Worm (Caenorhabditis elegans) whole organism, L2 larva: ENCODE results near the gene ddb-1.

Source experiments
- C34F6.9 ChIP-seq: fragments of 150-350 bp; optimal IDR thresholded peaks from 2 replicates; lab custom pipeline; 2014; ENCODE audit warnings: missing biosample characterization, missing genetic modification characterization
- F13H6.1 ChIP-seq: sonication (generic microtip); optimal IDR thresholded peaks from 2 replicates; lab custom pipeline; 2016; ENCODE audit warnings: missing genetic modification characterization, missing compliant biosample characterization
- R02D3.7 ChIP-seq: fragments of 150-350 bp; optimal IDR thresholded peaks from 2 replicates; lab custom pipeline; 2014; ENCODE audit warnings: missing biosample characterization, missing genetic modification characterization
- Y55F3AM.14 ChIP-seq: fragments of 200-800 bp; sonication (Bioruptor generic); optimal IDR thresholded peaks from 2 replicates; lab custom pipeline; 2018; ENCODE audit warnings: mild to moderate bottlenecking, missing genetic modification characterization, missing compliant biosample characterization
- alr-1 ChIP-seq: fragments of 150-350 bp; optimal IDR thresholded peaks from 2 replicates; lab custom pipeline; 2014; ENCODE audit warnings: missing biosample characterization, missing genetic modification characterization
- ama-1 ChIP-seq: fragments of 150-350 bp; optimal IDR thresholded peaks from 2 replicates; lab custom pipeline; 2018; ENCODE audit warnings: inconsistent platforms
- blmp-1 ChIP-seq: sonication (generic microtip); optimal IDR thresholded peaks from 2 replicates; lab custom pipeline; 2017; ENCODE audit warnings: missing genetic modification characterization, mild to moderate bottlenecking, missing compliant biosample characterization, antibody characterized with exemption, moderate library complexity; ENCODE audit not compliant: insufficient read depth
- ceh-16 ChIP-seq: fragments of 150-350 bp; optimal IDR thresholded peaks from 2 replicates; lab custom pipeline; 2014; ENCODE audit warnings: missing biosample characterization, missing genetic modification characterization
- ceh-82 ChIP-seq: fragments of 150-350 bp; optimal IDR thresholded peaks from 2 replicates; lab custom pipeline; 2014; ENCODE audit warnings: missing biosample characterization, missing genetic modification characterization
- crh-2 ChIP-seq: sonication (generic microtip); optimal IDR thresholded peaks from 2 replicates; lab custom pipeline; 2017; ENCODE audit warnings: missing biosample characterization, missing genetic modification characterization
- egl-27 ChIP-seq: sonication (generic microtip); optimal IDR thresholded peaks from 3 replicates; lab custom pipeline; 2017; ENCODE audit warnings: missing biosample characterization, missing genetic modification reagents, missing genetic modification characterization
- elt-1 ChIP-seq: fragments of 150-350 bp; optimal IDR thresholded peaks from 2 replicates; lab custom pipeline; 2014; ENCODE audit warnings: missing biosample characterization, missing genetic modification characterization
- fos-1 ChIP-seq: fragments of 150-350 bp; optimal IDR thresholded peaks from 2 replicates; lab custom pipeline; 2014; ENCODE audit warnings: missing biosample characterization, missing genetic modification characterization
- gmeb-1 ChIP-seq: fragments of 150-350 bp; optimal IDR thresholded peaks from 2 replicates; lab custom pipeline; 2014; ENCODE audit warnings: missing biosample characterization, missing genetic modification characterization
- lin-11 ChIP-seq: fragments of 150-350 bp; sonication (generic microtip); optimal IDR thresholded peaks from 2 replicates; lab custom pipeline; 2014; ENCODE audit warnings: missing biosample characterization, missing genetic modification characterization, inconsistent platforms, mixed read lengths
- lin-13 ChIP-seq: fragments of 150-350 bp; optimal IDR thresholded peaks from 2 replicates; lab custom pipeline; 2014; ENCODE audit warnings: missing biosample characterization, missing genetic modification reagents, missing genetic modification characterization
- lin-39 ChIP-seq: fragments of 150-350 bp; optimal IDR thresholded peaks from 2 replicates; lab custom pipeline; 2014; ENCODE audit warnings: missing biosample characterization, missing genetic modification reagents, missing genetic modification characterization
- lsy-2 ChIP-seq, 2 experiments: fragments of 150-350 bp in 1 of 2; sonication (generic microtip) in 1 of 2; optimal IDR thresholded peaks; 2 replicates each; lab custom pipeline; 2014 to 2017; ENCODE audit warnings: missing biosample characterization in 2 of 2, missing genetic modification characterization in 2 of 2
- nhr-11 ChIP-seq: fragments of 150-350 bp; optimal IDR thresholded peaks from 2 replicates; lab custom pipeline; 2014; ENCODE audit warnings: missing biosample characterization, missing genetic modification characterization
- nhr-12 ChIP-seq: fragments of 150-350 bp; optimal IDR thresholded peaks from 2 replicates; lab custom pipeline; 2014; ENCODE audit warnings: missing biosample characterization, missing genetic modification characterization
- nhr-129 ChIP-seq: fragments of 150-350 bp; optimal IDR thresholded peaks from 2 replicates; lab custom pipeline; 2014; ENCODE audit warnings: missing biosample characterization, missing genetic modification characterization
- nhr-21 ChIP-seq: fragments of 150-350 bp; optimal IDR thresholded peaks from 2 replicates; lab custom pipeline; 2014; ENCODE audit warnings: missing biosample characterization, missing genetic modification characterization
- nhr-23 ChIP-seq: fragments of 150-350 bp; optimal IDR thresholded peaks from 2 replicates; lab custom pipeline; 2014; ENCODE audit warnings: missing biosample characterization, missing genetic modification reagents, missing genetic modification characterization
- nhr-237 ChIP-seq: fragments of 150-350 bp; optimal IDR thresholded peaks from 2 replicates; lab custom pipeline; 2014; ENCODE audit warnings: missing biosample characterization, missing genetic modification characterization
- nhr-25 ChIP-seq: fragments of 150-350 bp; sonication (generic microtip); optimal IDR thresholded peaks from 3 replicates; lab custom pipeline; 2014; ENCODE audit warnings: missing biosample characterization, missing genetic modification characterization
- nhr-6 ChIP-seq: fragments of 150-350 bp; optimal IDR thresholded peaks from 2 replicates; lab custom pipeline; 2014; ENCODE audit warnings: missing biosample characterization, missing genetic modification characterization
- sem-4 ChIP-seq: fragments of 150-350 bp; optimal IDR thresholded peaks from 2 replicates; lab custom pipeline; 2014; ENCODE audit warnings: missing biosample characterization, missing genetic modification reagents, missing genetic modification characterization
- skn-1 ChIP-seq: sonication (generic microtip); optimal IDR thresholded peaks from 2 replicates; lab custom pipeline; 2017; ENCODE audit warnings: missing biosample characterization, missing genetic modification characterization
- sma-9 ChIP-seq, 2 experiments: fragments of 150-350 bp in 1 of 2; sonication (generic microtip) in 1 of 2; optimal IDR thresholded peaks; 2 replicates each; lab custom pipeline; 2014 to 2016; ENCODE audit warnings: missing genetic modification characterization in 2 of 2, mild to moderate bottlenecking in 1 of 2, missing biosample characterization in 1 of 2, missing compliant biosample characterization in 1 of 2, missing genetic modification reagents in 1 of 2, moderate library complexity in 1 of 2
- snpc-4 ChIP-seq: fragments of 150-350 bp; optimal IDR thresholded peaks from 2 replicates; lab custom pipeline; 2014; ENCODE audit warnings: missing biosample characterization, missing genetic modification characterization
- unc-39 ChIP-seq: fragments of 150-350 bp; optimal IDR thresholded peaks from 2 replicates; lab custom pipeline; 2014; ENCODE audit warnings: missing biosample characterization, missing genetic modification characterization
- unc-55 ChIP-seq: fragments of 150-350 bp; sonication (generic microtip); optimal IDR thresholded peaks from 3 replicates; lab custom pipeline; 2014; ENCODE audit warnings: missing biosample characterization, missing genetic modification reagents, missing genetic modification characterization
- unc-62 ChIP-seq: fragments of 150-350 bp; optimal IDR thresholded peaks from 2 replicates; lab custom pipeline; 2014; ENCODE audit warnings: missing biosample characterization, missing genetic modification reagents, missing genetic modification characterization
- zag-1 ChIP-seq: fragments of 150-350 bp; optimal IDR thresholded peaks from 2 replicates; lab custom pipeline; 2014; ENCODE audit warnings: missing biosample characterization, missing genetic modification characterization
- ztf-1 ChIP-seq: fragments of 200-800 bp; sonication (Bioruptor generic); conservative IDR thresholded peaks from 2 replicates; pipeline ENCODE4 v1.3.6; 2022; ENCODE audit warnings: missing genetic modification characterization, missing compliant biosample characterization
- ztf-11 ChIP-seq: sonication (generic microtip); optimal IDR thresholded peaks from 2 replicates; lab custom pipeline; 2017; ENCODE audit warnings: missing biosample characterization, missing genetic modification characterization
- ztf-4 ChIP-seq: fragments of 150-350 bp; optimal IDR thresholded peaks from 2 replicates; lab custom pipeline; 2014; ENCODE audit warnings: missing biosample characterization, missing genetic modification characterization

The ddb-1 gene

DNA sequence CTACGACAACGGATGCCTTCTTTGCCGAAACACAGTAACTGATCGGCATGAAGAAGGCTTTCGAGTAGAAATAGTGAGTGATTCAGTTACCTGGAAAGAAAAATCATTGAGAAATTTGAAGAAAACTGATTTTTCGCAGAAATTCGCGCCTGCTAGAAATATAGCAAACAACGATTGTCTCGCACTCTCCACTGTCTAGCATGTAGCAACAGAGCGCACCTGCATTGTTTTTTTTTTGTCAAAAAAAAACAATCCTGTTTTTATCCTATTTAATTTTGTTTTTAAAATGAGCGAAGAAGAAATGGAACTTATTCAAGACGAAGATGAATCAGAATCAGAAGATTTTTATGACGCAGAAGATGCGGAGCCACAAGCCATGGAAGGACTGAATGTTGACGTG lies at the start of gene ddb-1, which contains the start of gene M18.6:
ddb-1 (minus strand) TSS at position 90 of the 400 bp plus-strand sequence.
M18.6 (plus strand) TSS at position 235 of the 400 bp plus-strand sequence.
- TF ChIP-seq ztf-11 (tag; lab: Kevin White, UChicago) (no peak), crh-2 (tag; lab: Kevin White, UChicago) (no peak), nhr-129 (peak; percentile 76), unc-55 (GFP tag; lab: Kevin White, UChicago) (peak; percentile 68), ceh-16 (tag; lab: Kevin White, UChicago) (no peak), R02D3.7 (no peak), Y55F3AM.14 (GFP tag; lab: Kevin White, UChicago) (no peak), C34F6.9 (tag; lab: Kevin White, UChicago) (peak; percentile 71), gmeb-1 (no peak), lin-13 (GFP tag; lab: Kevin White, UChicago) (no peak), ama-1 (lab: Kevin White, UChicago) (no peak), nhr-11 (tag; lab: Kevin White, UChicago) (no peak), sma-9 (GFP tag; optimal IDR thresholded peaks at IDR 0.05; lab: Kevin White, UChicago) (no peak), sma-9 (tag; optimal IDR thresholded peaks at IDR 0.05; lab: Kevin White, UChicago) (no peak), snpc-4 (tag; lab: Kevin White, UChicago) (no peak), egl-27 (tag; lab: Kevin White, UChicago) (no peak), lsy-2 (tag; optimal IDR thresholded peaks at IDR 0.05; lab: Kevin White, UChicago) (peak in 1 of 2 experiments; percentile 55)

ce11 chrIV:12167944-12168343 lies 47.0 kb upstream of the ddb-1 start, which contains the start of gene F20B10.3:
Gene F20B10.3 (plus strand): TSS chrIV:12168244.
- TF ChIP-seq alr-1 (no peak), F13H6.1 (tag; lab: Kevin White, UChicago) (no peak), fos-1 (tag; lab: Kevin White, UChicago) (no peak), lsy-2 (tag; optimal IDR thresholded peaks at IDR 0.05; lab: Kevin White, UChicago) (no peak), nhr-6 (tag; lab: Kevin White, UChicago) (no peak), elt-1 (tag; lab: Kevin White, UChicago) (no peak), unc-62 (GFP tag; lab: Kevin White, UChicago) (no peak), skn-1 (tag; lab: Kevin White, UChicago) (no peak), ztf-4 (tag; lab: Kevin White, UChicago) (no peak), sem-4 (tag; lab: Kevin White, UChicago) (no peak), snpc-4 (tag; lab: Kevin White, UChicago) (no peak), nhr-23 (no peak), unc-55 (GFP tag; lab: Kevin White, UChicago) (no peak), nhr-21 (tag; lab: Kevin White, UChicago) (no peak), lin-11 (tag; lab: Kevin White, UChicago) (no peak), gmeb-1 (no peak), ztf-1 (GFP tag; lab: Robert Waterston, UW) (no peak), lin-39 (no peak), crh-2 (tag; lab: Kevin White, UChicago) (no peak)

DNA sequence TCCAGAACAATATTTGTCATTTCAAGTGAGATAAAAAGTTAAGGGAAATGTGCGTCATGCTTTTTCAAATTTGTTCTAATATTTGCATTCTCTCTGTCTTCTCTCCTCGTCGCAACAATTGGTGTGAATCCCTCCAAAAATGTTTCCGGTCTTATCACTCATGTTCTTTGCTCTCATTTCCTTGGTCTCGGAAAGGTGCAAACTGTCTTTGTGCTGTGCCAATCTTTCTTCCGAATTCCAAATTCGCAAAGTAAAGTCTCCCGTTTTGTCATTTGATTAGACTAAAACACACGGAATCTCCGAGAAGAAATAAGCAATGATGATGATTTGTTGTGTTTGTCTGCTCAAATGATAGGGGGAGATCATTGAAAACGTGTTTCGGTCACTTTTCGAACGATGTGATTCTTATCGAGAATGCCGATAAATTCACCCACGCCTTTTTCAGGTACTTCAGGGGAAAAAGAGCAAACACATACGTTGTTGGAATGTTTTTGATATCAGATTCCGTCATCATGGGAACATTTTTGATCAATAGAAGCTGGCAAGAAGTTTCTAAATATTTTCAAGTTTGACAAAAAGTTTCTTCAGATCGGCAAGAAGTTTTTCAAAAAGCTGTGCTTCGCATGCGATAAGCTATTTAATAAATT lies 44.6 kb upstream of the ddb-1 start:
- TF ChIP-seq unc-55 (GFP tag; lab: Kevin White, UChicago) = no peak
- no peak for TF ChIP-seq blmp-1 (tag; lab: Kevin White, UChicago)
- TF ChIP-seq nhr-129 = peak; percentile 50

- TF ChIP-seq fos-1 (tag; lab: Kevin White, UChicago) = no peak
- TF ChIP-seq ceh-82 (tag; lab: Kevin White, UChicago) = no peak
Measured at ce11 chrIV:12162732-12163131, 41.8 kb upstream of the ddb-1 start.

DNA sequence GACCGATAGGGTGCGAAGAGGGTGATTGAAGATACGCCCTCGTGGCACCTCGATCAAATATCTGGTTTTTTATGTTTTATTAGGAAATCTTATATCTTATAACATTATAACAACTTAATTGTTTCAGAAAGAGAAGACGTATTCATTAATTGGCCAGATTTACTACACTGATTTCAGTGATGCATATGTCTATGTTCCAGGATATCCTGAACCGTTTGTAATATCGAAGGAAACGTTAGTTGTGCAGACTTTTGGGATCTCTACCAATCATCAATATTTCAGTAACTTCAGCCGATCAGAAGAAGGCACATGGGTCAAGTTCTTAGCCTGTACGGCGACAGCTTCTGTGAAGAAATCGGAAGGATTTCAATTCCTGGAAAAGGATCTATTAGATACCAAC lies 39.5 kb upstream of the ddb-1 start:
- no peak for TF ChIP-seq lin-13 (GFP tag; lab: Kevin White, UChicago)
- TF ChIP-seq gmeb-1 = no peak
- no peak for TF ChIP-seq nhr-237 (tag; lab: Kevin White, UChicago)
- TF ChIP-seq nhr-21 (tag; lab: Kevin White, UChicago) = no peak
- no peak for TF ChIP-seq ceh-82 (tag; lab: Kevin White, UChicago)
- no peak for TF ChIP-seq unc-39 (tag; lab: Kevin White, UChicago)
- no peak for TF ChIP-seq nhr-12 (tag; lab: Kevin White, UChicago)
- no peak for TF ChIP-seq unc-55 (GFP tag; lab: Kevin White, UChicago)
- no peak for TF ChIP-seq nhr-23
- no peak for TF ChIP-seq zag-1 (tag; lab: Kevin White, UChicago)
- no peak for TF ChIP-seq nhr-25 (tag; lab: Kevin White, UChicago)
- TF ChIP-seq Y55F3AM.14 (GFP tag; lab: Kevin White, UChicago) = no peak
- TF ChIP-seq unc-62 (GFP tag; lab: Kevin White, UChicago) = no peak
- no peak for TF ChIP-seq sem-4 (tag; lab: Kevin White, UChicago)
- TF ChIP-seq fos-1 (tag; lab: Kevin White, UChicago) = no peak
